Worm (Caenorhabditis elegans) whole organism, L4 larva: ENCODE measurements around the gene F55C10.4.

ENCODE experiments used
- T20F7.1 ChIP-seq: fragments of 200-800 bp; sonication (Bioruptor generic); optimal IDR thresholded peaks from 2 replicates; lab custom pipeline; 2018; ENCODE audit warnings: mild to moderate bottlenecking, missing genetic modification characterization, missing compliant biosample characterization
- T26A8.4 ChIP-seq: fragments of 200-800 bp; sonication (Bioruptor generic); IDR thresholded peaks from 2 replicates; pipeline ENCODE4 v1.3.6; 2022; ENCODE audit warnings: missing genetic modification characterization, missing compliant biosample characterization
- Y5F2A.4 ChIP-seq: fragments of 200-800 bp; sonication (Bioruptor generic); optimal IDR thresholded peaks from 2 replicates; lab custom pipeline; 2018; ENCODE audit warnings: mild to moderate bottlenecking, missing genetic modification characterization, missing compliant biosample characterization
- Y75B8A.6 ChIP-seq: fragments of 200-800 bp; sonication (Bioruptor generic); IDR thresholded peaks from 2 replicates; pipeline ENCODE4 v1.3.6; 2022; ENCODE audit warnings: missing genetic modification reagents, missing genetic modification characterization, missing compliant biosample characterization
- ZK337.2 ChIP-seq: fragments of 200-800 bp; sonication (Bioruptor generic); IDR thresholded peaks from 2 replicates; pipeline ENCODE4 v1.3.6; 2022; ENCODE audit warnings: missing genetic modification reagents, missing genetic modification characterization, missing compliant biosample characterization
- ZK546.5 ChIP-seq, 2 experiments: sonication (generic microtip); optimal IDR thresholded peaks; 2 replicates each; lab custom pipeline; 2017; ENCODE audit warnings: missing biosample characterization in 2 of 2, missing genetic modification characterization in 2 of 2
- aha-1 ChIP-seq: fragments of 150-350 bp; peaks from one replicate; lab custom pipeline; 2014; ENCODE audit warnings: missing biosample characterization, missing genetic modification characterization
- aly-2 ChIP-seq: sonication (generic microtip); optimal IDR thresholded peaks from 2 replicates; lab custom pipeline; 2018; ENCODE audit warnings: missing biosample characterization, missing genetic modification characterization
- attf-4 ChIP-seq: sonication (generic microtip); optimal IDR thresholded peaks from 3 replicates; lab custom pipeline; 2017; ENCODE audit warnings: missing biosample characterization, missing genetic modification characterization
- ceh-28 ChIP-seq: fragments of 150-350 bp; optimal IDR thresholded peaks from 2 replicates; lab custom pipeline; 2014; ENCODE audit warnings: missing biosample characterization, missing genetic modification reagents, missing genetic modification characterization
- ceh-44 ChIP-seq: fragments of 200-800 bp; sonication (Bioruptor generic); IDR thresholded peaks from 2 replicates; pipeline ENCODE4 v1.3.6; 2022; ENCODE audit warnings: missing genetic modification reagents, missing genetic modification characterization, missing compliant biosample characterization
- ceh-62 ChIP-seq: sonication (generic microtip); optimal IDR thresholded peaks from 2 replicates; lab custom pipeline; 2017; ENCODE audit warnings: missing biosample characterization, missing genetic modification characterization
- ceh-82 ChIP-seq: sonication (generic microtip); optimal IDR thresholded peaks from 2 replicates; lab custom pipeline; 2017; ENCODE audit warnings: missing biosample characterization, missing genetic modification characterization
- cey-2 ChIP-seq: sonication (generic microtip); optimal IDR thresholded peaks from 3 replicates; lab custom pipeline; 2017; ENCODE audit warnings: missing genetic modification characterization, mild to moderate bottlenecking, missing compliant biosample characterization, antibody characterized with exemption, borderline replicate concordance; ENCODE audit not compliant: insufficient read depth
- dmd-8 ChIP-seq: fragments of 200-800 bp; sonication (Bioruptor generic); IDR thresholded peaks from 2 replicates; pipeline ENCODE4 v1.3.6; 2022; ENCODE audit warnings: missing genetic modification characterization, missing compliant biosample characterization
- dmd-9 ChIP-seq: fragments of 200-800 bp; sonication (Bioruptor generic); IDR thresholded peaks from 2 replicates; pipeline ENCODE4 v1.3.6; 2022; ENCODE audit warnings: missing genetic modification reagents, missing genetic modification characterization, missing compliant biosample characterization
- duxl-1 ChIP-seq: sonication (generic microtip); optimal IDR thresholded peaks from 2 replicates; lab custom pipeline; 2016; ENCODE audit warnings: mild to moderate bottlenecking, missing genetic modification characterization, moderate library complexity, missing compliant biosample characterization; ENCODE audit not compliant: poor library complexity
- fkh-10 ChIP-seq: fragments of 150-350 bp; optimal IDR thresholded peaks from 2 replicates; lab custom pipeline; 2014; ENCODE audit warnings: missing biosample characterization, missing genetic modification reagents, missing genetic modification characterization
- gei-8 ChIP-seq: fragments of 200-800 bp; sonication (Bioruptor generic); optimal IDR thresholded peaks from 2 replicates; lab custom pipeline; 2018; ENCODE audit warnings: mild to moderate bottlenecking, missing genetic modification characterization, missing compliant biosample characterization
- hif-1 ChIP-seq, 2 experiments: sonication (generic microtip); optimal IDR thresholded peaks; 2 replicates each; lab custom pipeline; 2016 to 2017; ENCODE audit warnings: missing compliant biosample characterization in 2 of 2, missing genetic modification characterization in 2 of 2, missing genetic modification reagents in 2 of 2, missing genotype in 2 of 2, mild to moderate bottlenecking in 1 of 2
- hmg-1.1 ChIP-seq: fragments of 200-800 bp; sonication (Bioruptor generic); IDR thresholded peaks from 2 replicates; pipeline ENCODE4 v1.3.6; 2022; ENCODE audit warnings: missing genetic modification reagents, missing genetic modification characterization, missing compliant biosample characterization
- lim-7 ChIP-seq: fragments of 200-800 bp; sonication (Bioruptor generic); IDR thresholded peaks from 2 replicates; pipeline ENCODE4 v1.3.6; 2022; ENCODE audit warnings: missing genetic modification characterization, missing compliant biosample characterization
- lin-15B ChIP-seq: fragments of 150-350 bp; sonication (generic microtip); optimal IDR thresholded peaks from 3 replicates; lab custom pipeline; 2014; ENCODE audit warnings: missing biosample characterization, missing genetic modification characterization
- lin-38 ChIP-seq: fragments of 200-800 bp; sonication (Bioruptor generic); IDR thresholded peaks from 2 replicates; pipeline ENCODE4 v1.3.6; 2022; ENCODE audit warnings: missing genetic modification reagents, missing genetic modification characterization, missing compliant biosample characterization
- lin-39 ChIP-seq: fragments of 150-350 bp; optimal IDR thresholded peaks from 2 replicates; lab custom pipeline; 2014; ENCODE audit warnings: missing biosample characterization, missing genetic modification reagents, missing genetic modification characterization
- madf-5 ChIP-seq, 2 experiments: fragments of 200-800 bp; sonication (Bioruptor generic); IDR thresholded peaks; 2 replicates each; pipeline ENCODE4 v1.3.6; 2022; ENCODE audit warnings: missing compliant biosample characterization in 2 of 2, missing genetic modification characterization in 2 of 2
- madf-9 ChIP-seq: fragments of 200-800 bp; sonication (Bioruptor generic); conservative IDR thresholded peaks from 2 replicates; pipeline ENCODE4 v1.3.6; 2022; ENCODE audit warnings: missing genetic modification reagents, missing genetic modification characterization, missing compliant biosample characterization
- mdl-1 ChIP-seq, 2 experiments: fragments of 150-350 bp in 1 of 2; sonication (generic microtip) in 1 of 2; optimal IDR thresholded peaks; 2 replicates each; lab custom pipeline; 2014 to 2017; ENCODE audit warnings: missing biosample characterization in 2 of 2, missing genetic modification characterization in 2 of 2
- mxl-3 ChIP-seq: fragments of 200-800 bp; sonication (Bioruptor generic); optimal IDR thresholded peaks from 2 replicates; lab custom pipeline; 2018; ENCODE audit warnings: mild to moderate bottlenecking, missing genetic modification characterization, missing compliant biosample characterization
- nhr-10 ChIP-seq: fragments of 150-350 bp; optimal IDR thresholded peaks from 2 replicates; lab custom pipeline; 2014; ENCODE audit warnings: missing biosample characterization, missing genetic modification characterization
- nhr-102 ChIP-seq: sonication (generic microtip); optimal IDR thresholded peaks from 2 replicates; lab custom pipeline; 2016; ENCODE audit warnings: mild to moderate bottlenecking, missing genetic modification characterization, moderate library complexity, missing compliant biosample characterization
- nhr-111 ChIP-seq: fragments of 200-800 bp; sonication (Bioruptor generic); optimal IDR thresholded peaks from 2 replicates; lab custom pipeline; 2018; ENCODE audit warnings: mild to moderate bottlenecking, missing genetic modification characterization, missing compliant biosample characterization
- nhr-237 ChIP-seq: sonication (generic microtip); optimal IDR thresholded peaks from 2 replicates; lab custom pipeline; 2017; ENCODE audit warnings: missing biosample characterization, missing genetic modification characterization
- nhr-6 ChIP-seq: fragments of 150-350 bp; optimal IDR thresholded peaks from 2 replicates; lab custom pipeline; 2014; ENCODE audit warnings: missing biosample characterization, missing genetic modification characterization
- pqm-1 ChIP-seq: sonication (generic microtip); optimal IDR thresholded peaks from 2 replicates; lab custom pipeline; 2017; ENCODE audit warnings: missing biosample characterization, missing genetic modification characterization
- saeg-2 ChIP-seq: fragments of 200-800 bp; sonication (Bioruptor generic); IDR thresholded peaks from 2 replicates; pipeline ENCODE4 v1.3.6; 2022; ENCODE audit warnings: missing genetic modification reagents, missing genetic modification characterization, missing compliant biosample characterization
- set-16 ChIP-seq: fragments of 200-800 bp; sonication (Bioruptor generic); IDR thresholded peaks from 2 replicates; pipeline ENCODE4 v1.3.6; 2022; ENCODE audit warnings: missing genetic modification reagents, missing genetic modification characterization, missing compliant biosample characterization
- spr-1 ChIP-seq: sonication (generic microtip); optimal IDR thresholded peaks from 2 replicates; lab custom pipeline; 2016; ENCODE audit warnings: mild to moderate bottlenecking, missing genetic modification characterization, missing compliant biosample characterization
- spr-3 ChIP-seq: fragments of 200-800 bp; sonication (Bioruptor generic); optimal IDR thresholded peaks from 2 replicates; lab custom pipeline; 2018; ENCODE audit warnings: mild to moderate bottlenecking, missing genetic modification characterization, missing compliant biosample characterization
- unc-62 ChIP-seq, 3 experiments: fragments of 150-350 bp in 1 of 3; sonication (generic microtip); optimal IDR thresholded peaks in 2 of 3; peaks in 1 of 3; 1 replicate in 1 of 3; 2 replicates in 2 of 3; lab custom pipeline; 2014 to 2017; ENCODE audit warnings: missing biosample characterization in 3 of 3, missing genetic modification characterization in 3 of 3, missing genetic modification reagents in 3 of 3, missing genotype in 1 of 3
- zag-1 ChIP-seq: fragments of 150-350 bp; optimal IDR thresholded peaks from 2 replicates; lab custom pipeline; 2014; ENCODE audit warnings: missing biosample characterization, missing genetic modification characterization
- zfp-3 ChIP-seq: fragments of 200-800 bp; sonication (Bioruptor generic); conservative IDR thresholded peaks from 2 replicates; pipeline ENCODE4 v1.3.6; 2022; ENCODE audit warnings: missing genetic modification reagents, missing genetic modification characterization, missing compliant biosample characterization
- zip-11 ChIP-seq: fragments of 200-800 bp; sonication (Bioruptor generic); IDR thresholded peaks from 2 replicates; pipeline ENCODE4 v1.3.6; 2022; ENCODE audit warnings: missing genetic modification characterization, missing compliant biosample characterization
- zip-2 ChIP-seq: fragments of 150-350 bp; optimal IDR thresholded peaks from 2 replicates; lab custom pipeline; 2014; ENCODE audit warnings: missing biosample characterization, missing genetic modification characterization
- ztf-11 ChIP-seq: fragments of 150-350 bp; optimal IDR thresholded peaks from 2 replicates; lab custom pipeline; 2014; ENCODE audit warnings: missing biosample characterization, missing genetic modification characterization
- ztf-7 ChIP-seq: fragments of 150-350 bp; optimal IDR thresholded peaks from 2 replicates; lab custom pipeline; 2014; ENCODE audit warnings: missing biosample characterization, missing genetic modification characterization

F55C10.4 gene

DNA sequence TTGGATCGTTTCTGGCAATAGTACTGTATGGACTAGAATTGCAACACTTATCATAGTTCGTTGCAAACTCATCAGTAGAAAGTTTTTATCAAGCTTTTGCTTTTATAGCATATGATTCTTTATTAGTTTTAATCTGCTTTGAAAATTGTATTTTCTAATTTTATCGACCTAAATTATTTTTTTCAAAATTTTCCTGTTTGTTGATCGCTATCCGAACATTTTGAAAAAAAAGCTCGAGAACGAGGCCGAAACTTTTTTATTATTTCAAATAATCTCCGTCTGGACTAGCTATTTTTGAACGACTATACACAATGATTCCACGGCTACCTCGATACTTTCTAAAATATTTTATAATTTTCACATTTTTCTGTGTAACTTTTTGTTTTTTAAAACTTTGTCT, at the start of gene F55C10.4:
TSS of gene F55C10.4 (plus strand) at position 301 of the 400 bp plus-strand sequence.
- TF ChIP-seq nhr-111 (GFP tag; lab: Kevin White, UChicago) = no peak
- no peak for TF ChIP-seq hif-1 (tag; optimal IDR thresholded peaks at IDR 0.05; lab: Kevin White, UChicago)
- TF ChIP-seq fkh-10 = no peak
- no peak for TF ChIP-seq aly-2 (tag; lab: Kevin White, UChicago)
- TF ChIP-seq nhr-237 = no peak
- TF ChIP-seq nhr-102 = no peak
- TF ChIP-seq ZK337.2 (GFP tag; lab: Robert Waterston, UW) = no peak
- no peak for TF ChIP-seq madf-9 (GFP tag; lab: Robert Waterston, UW)
- TF ChIP-seq nhr-10 = no peak
- no peak for TF ChIP-seq pqm-1 (tag; lab: Kevin White, UChicago)
- no peak for TF ChIP-seq mdl-1 (tag; optimal IDR thresholded peaks at IDR 0.05; lab: Kevin White, UChicago)
- TF ChIP-seq gei-8 = no peak
- no peak for TF ChIP-seq spr-3 (GFP tag; lab: Kevin White, UChicago)

DNA sequence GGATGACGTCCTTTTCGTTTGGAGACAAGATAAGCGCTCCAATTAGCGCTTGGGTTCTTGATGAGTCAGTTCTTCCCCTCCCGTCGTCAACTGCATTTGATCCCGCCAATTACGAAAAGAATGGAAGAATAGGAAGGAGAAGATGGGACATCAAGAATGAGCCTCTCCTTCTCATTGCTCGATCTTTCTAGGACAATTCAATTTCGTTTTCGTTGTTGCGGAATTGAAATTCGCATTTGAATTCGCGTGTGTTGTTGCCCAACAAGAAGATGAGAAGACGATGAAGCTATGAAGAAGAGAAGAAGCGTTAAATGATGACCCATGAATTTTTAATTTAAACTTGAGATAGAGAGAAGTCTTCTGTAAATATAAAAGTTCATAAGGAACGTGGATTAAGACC, 49.7 kb upstream of the F55C10.4 start:
- TF ChIP-seq spr-1 (no peak), pqm-1 (tag; lab: Kevin White, UChicago) (no peak), set-16 (GFP tag; lab: Robert Waterston, UW) (no peak), unc-62 (GFP tag; optimal IDR thresholded peaks at IDR 0.05 in 1 of 2; lab: Kevin White, UChicago) (peak in 1 of 2 experiments; percentile 40), unc-62 (tag; optimal IDR thresholded peaks at IDR 0.05; lab: Kevin White, UChicago) (no peak)
- TF ChIP-seq, all 104 proteins: peak for 1

DNA sequence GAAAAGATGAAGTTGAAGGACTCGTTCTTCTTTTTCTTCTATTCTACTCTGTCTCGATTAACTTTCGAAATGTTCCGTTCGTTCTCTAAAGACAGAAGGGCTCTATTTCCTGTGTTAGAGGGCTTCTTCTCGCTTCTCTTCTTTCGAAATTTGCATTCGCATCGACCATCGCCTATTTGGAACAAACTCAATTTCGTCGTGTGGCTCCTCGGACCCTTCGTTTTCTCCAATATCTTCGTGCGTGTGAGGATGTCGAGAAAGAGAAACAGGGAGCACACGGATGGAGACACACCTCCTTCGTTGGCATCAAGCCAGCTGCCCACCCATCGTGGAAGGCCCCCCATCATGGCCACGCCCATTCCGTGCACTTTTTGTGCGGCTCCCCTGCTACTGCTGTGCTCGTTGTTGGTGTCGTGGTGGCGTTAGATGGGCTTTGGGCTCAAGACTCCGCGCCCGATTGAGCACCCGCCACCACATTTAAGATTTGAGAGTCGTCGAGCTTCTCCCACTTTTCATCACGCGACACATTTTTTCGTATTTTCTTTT, 45.3 kb upstream of the F55C10.4 start:
- TF ChIP-seq duxl-1 (tag; lab: Kevin White, UChicago) (no peak), ceh-44 (GFP tag; lab: Robert Waterston, UW) (no peak), ZK337.2 (GFP tag; lab: Robert Waterston, UW) (no peak), madf-9 (GFP tag; lab: Robert Waterston, UW) (no peak), ceh-82 (tag; lab: Kevin White, UChicago) (no peak), T20F7.1 (GFP tag; lab: Kevin White, UChicago) (no peak), Y5F2A.4 (no peak), ztf-11 (tag; lab: Kevin White, UChicago) (no peak), hif-1 (tag; optimal IDR thresholded peaks at IDR 0.05; lab: Kevin White, UChicago) (no peak), madf-5 (GFP tag; IDR thresholded peaks at IDR 0.05; lab: Robert Waterston, UW) (no peak), mxl-3 (GFP tag; lab: Kevin White, UChicago) (no peak), zfp-3 (no peak), nhr-111 (GFP tag; lab: Kevin White, UChicago) (no peak), zip-2 (no peak), lin-15B (no peak), dmd-9 (GFP tag; lab: Robert Waterston, UW) (no peak), mdl-1 (tag; optimal IDR thresholded peaks at IDR 0.05; lab: Kevin White, UChicago) (no peak), aha-1 (peak; percentile 89), zag-1 (tag; lab: Kevin White, UChicago) (no peak), aly-2 (tag; lab: Kevin White, UChicago) (no peak), lin-38 (GFP tag; lab: Robert Waterston, UW) (no peak), lim-7 (0 out of 2 replicates have a peak, but pooled peaks have one; percentile 46), zip-11 (GFP tag; lab: Robert Waterston, UW) (no peak), nhr-6 (tag; lab: Kevin White, UChicago) (no peak), attf-4 (no peak), ceh-62 (no peak), dmd-8 (GFP tag; lab: Robert Waterston, UW) (no peak), cey-2 (no peak), fkh-10 (peak; percentile 91), ZK546.5 (tag; optimal IDR thresholded peaks at IDR 0.05; lab: Kevin White, UChicago) (no peak), T26A8.4 (no peak), hmg-1.1 (no peak; the same call in 1 of the 2 replicates), ceh-28 (tag; lab: Kevin White, UChicago) (no peak), Y75B8A.6 (no peak), ztf-7 (tag; lab: Kevin White, UChicago) (no peak), saeg-2 (GFP tag; lab: Robert Waterston, UW) (no peak), set-16 (GFP tag; lab: Robert Waterston, UW) (peak; percentile 82), lin-39 (tag; lab: Kevin White, UChicago) (no peak)
